Worm (Caenorhabditis elegans): Measurements from ENCODE around the gene C08E8.2.

Gene C08E8.2

DNA sequence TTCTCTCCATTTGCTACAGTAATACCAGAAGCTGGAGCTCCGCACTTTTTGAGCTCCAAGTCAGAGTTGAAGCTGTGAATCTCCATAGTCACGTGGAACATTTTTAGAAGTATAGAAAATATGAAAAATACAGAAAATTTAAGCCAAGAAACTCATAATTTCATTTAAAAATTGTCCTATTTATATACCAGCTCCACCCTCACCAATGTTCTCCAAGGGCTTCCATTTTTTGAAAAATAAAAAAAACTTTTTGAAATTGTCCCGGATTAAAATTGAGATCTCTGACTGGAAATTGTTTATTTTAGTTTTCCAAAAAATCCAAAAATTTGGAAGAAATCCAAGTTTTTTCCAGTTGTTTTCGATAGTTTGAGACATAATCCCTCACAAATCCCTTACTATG, 4.2 kb upstream of the C08E8.2 start, which contains the start of gene C08E8.5:
TSS of gene C08E8.5 (minus strand) at position 101 of the 400 bp plus-strand sequence.
- TF ChIP-seq tra-4 (tag; optimal IDR thresholded peaks at IDR 0.05) (no peak), hmbx-1 (tag; optimal IDR thresholded peaks at IDR 0.05) (no peak), flt-1 (GFP tag; IDR thresholded peaks at IDR 0.05) (no peak), ets-7 (tag; optimal IDR thresholded peaks at IDR 0.05) (no peak), B0310.2 (tag; optimal IDR thresholded peaks at IDR 0.05) (no peak), aly-1 (tag; optimal IDR thresholded peaks at IDR 0.05) (no peak)

DNA sequence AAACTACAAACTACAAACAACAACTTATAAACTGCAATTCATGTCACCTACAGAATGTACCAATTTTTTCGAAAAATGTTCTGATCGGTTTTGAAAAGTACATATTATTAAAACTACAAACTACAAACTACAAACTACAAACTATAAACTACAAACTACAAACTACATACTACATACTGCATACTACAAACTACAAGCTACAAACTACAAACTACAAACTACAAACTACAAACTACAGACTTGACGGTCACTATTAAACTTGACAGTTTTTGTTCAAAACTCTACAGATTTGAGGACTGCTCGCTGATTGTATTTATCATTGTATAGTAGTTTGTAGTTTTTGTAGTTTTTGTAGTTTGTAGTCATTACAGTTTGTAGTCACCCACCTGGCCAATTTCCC, 1.3 kb downstream of the C08E8.2 start:
- TF ChIP-seq B0310.2 (tag; optimal IDR thresholded peaks at IDR 0.05) (no peak), scrt-1 (GFP tag; IDR thresholded peaks at IDR 0.05) (no peak), sea-1 (GFP tag; conservative IDR thresholded peaks at IDR 0.05) (no peak), flt-1 (GFP tag; IDR thresholded peaks at IDR 0.05) (no peak), ceh-13 (GFP tag; optimal IDR thresholded peaks at IDR 0.05) (no peak), hmbx-1 (tag; optimal IDR thresholded peaks at IDR 0.05) (no peak), F13C5.2 (tag; optimal IDR thresholded peaks at IDR 0.05) (no peak), hmg-4 (GFP tag; optimal IDR thresholded peaks at IDR 0.05) (no peak), ets-7 (tag; optimal IDR thresholded peaks at IDR 0.05) (no peak), ceh-36 (tag; optimal IDR thresholded peaks at IDR 0.05) (no peak), ama-1 (optimal IDR thresholded peaks at IDR 0.05) (no peak), hnd-1 (tag; optimal IDR thresholded peaks at IDR 0.05) (no peak), aly-1 (tag; optimal IDR thresholded peaks at IDR 0.05) (no peak), tra-4 (tag; optimal IDR thresholded peaks at IDR 0.05) (no peak), tbx-11 (GFP tag; IDR thresholded peaks at IDR 0.05) (no peak), tbx-37 (GFP tag; conservative IDR thresholded peaks at IDR 0.05) (no peak), pes-1 (GFP tag; IDR thresholded peaks at IDR 0.05) (no peak)

DNA sequence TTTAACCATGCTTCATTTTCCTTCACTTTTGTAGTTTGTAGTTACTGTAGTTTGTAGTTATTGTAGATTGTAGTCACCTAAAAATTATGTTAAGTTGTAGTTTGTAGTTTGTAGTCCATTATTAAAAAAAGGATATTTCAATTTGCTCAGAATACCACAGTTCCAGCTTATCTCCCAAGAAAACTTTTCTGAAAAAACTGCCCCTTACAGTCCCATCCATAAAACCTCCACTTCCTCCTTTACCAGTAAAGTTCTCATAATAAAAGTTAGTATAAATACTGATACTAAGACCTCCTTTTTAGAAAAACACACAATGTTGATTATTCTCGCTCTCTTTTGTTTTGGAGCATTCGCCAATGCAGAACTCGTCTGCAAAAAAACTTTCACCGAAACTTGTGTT, 4.9 kb downstream of the C08E8.2 start, which contains the start of gene C08E8.11:
TSS of gene C08E8.11 (plus strand) at position 301 of the 400 bp plus-strand sequence.
- no peak for TF ChIP-seq ceh-13 (GFP tag; optimal IDR thresholded peaks at IDR 0.05)
- TF ChIP-seq B0310.2 (tag; optimal IDR thresholded peaks at IDR 0.05), result no peak
- TF ChIP-seq hmg-4 (GFP tag; optimal IDR thresholded peaks at IDR 0.05), result no peak
- TF ChIP-seq tbx-11 (GFP tag; IDR thresholded peaks at IDR 0.05), result no peak
- TF ChIP-seq aly-1 (tag; optimal IDR thresholded peaks at IDR 0.05), result no peak
- no peak for TF ChIP-seq flt-1 (GFP tag; IDR thresholded peaks at IDR 0.05)
- TF ChIP-seq pes-1 (GFP tag; IDR thresholded peaks at IDR 0.05), result no peak

DNA sequence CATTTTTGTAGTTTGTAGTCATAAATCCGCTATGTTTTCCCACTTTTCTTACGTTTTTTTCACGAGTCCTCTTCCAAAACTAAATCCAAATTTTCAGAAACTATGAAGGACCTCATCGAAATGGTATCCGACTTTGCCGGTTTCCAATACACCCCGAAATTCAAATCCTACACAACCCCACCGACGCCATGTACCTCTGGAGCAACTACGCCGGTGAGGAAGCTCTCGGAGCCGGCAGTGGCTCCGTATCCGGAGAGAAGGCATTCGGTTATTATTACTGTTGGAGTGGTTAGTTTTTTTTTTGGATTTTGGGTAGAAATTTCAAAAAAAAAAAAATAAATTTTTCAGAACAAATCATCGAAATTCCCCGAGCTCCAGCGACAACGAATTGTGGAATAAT, 5.6 kb downstream of the C08E8.2 start, which contains the start of gene C08E8.3:
TSS of gene C08E8.3 (plus strand) at position 84 of the 400 bp plus-strand sequence.
- TF ChIP-seq scrt-1 (GFP tag; IDR thresholded peaks at IDR 0.05) (no peak), aly-1 (tag; optimal IDR thresholded peaks at IDR 0.05) (no peak), hnd-1 (tag; optimal IDR thresholded peaks at IDR 0.05) (no peak), tbx-37 (GFP tag; conservative IDR thresholded peaks at IDR 0.05) (no peak), pes-1 (GFP tag; IDR thresholded peaks at IDR 0.05) (no peak)

DNA sequence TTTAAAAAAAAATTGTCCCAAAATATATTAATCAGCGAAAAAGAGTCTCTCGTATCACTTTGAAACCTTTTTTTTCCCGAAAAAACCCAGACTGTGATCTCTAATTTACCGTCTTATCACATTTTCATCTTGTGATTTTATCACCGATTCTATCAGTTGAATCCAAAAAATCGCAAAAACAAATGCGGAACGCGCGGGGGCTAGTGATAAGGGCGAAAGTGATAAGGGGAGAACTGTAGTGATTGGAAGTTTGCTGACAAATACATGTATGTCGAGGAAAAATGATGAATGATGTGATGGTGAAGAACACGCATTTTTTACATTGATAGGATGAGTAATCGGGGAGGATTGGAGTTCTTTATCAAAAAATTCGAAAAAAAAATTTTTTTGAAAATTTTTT, 9.6 kb downstream of the C08E8.2 start:
- TF ChIP-seq tbx-37 (GFP tag; conservative IDR thresholded peaks at IDR 0.05) (no peak), flt-1 (GFP tag; IDR thresholded peaks at IDR 0.05) (no peak), F13C5.2 (tag; optimal IDR thresholded peaks at IDR 0.05) (no peak), hnd-1 (tag; optimal IDR thresholded peaks at IDR 0.05) (no peak), ama-1 (optimal IDR thresholded peaks at IDR 0.05) (no peak), aly-1 (tag; optimal IDR thresholded peaks at IDR 0.05) (no peak), B0310.2 (tag; optimal IDR thresholded peaks at IDR 0.05) (no peak), hmbx-1 (tag; optimal IDR thresholded peaks at IDR 0.05) (no peak), sea-1 (GFP tag; conservative IDR thresholded peaks at IDR 0.05) (no peak), pes-1 (GFP tag; IDR thresholded peaks at IDR 0.05) (no peak), ets-7 (tag; optimal IDR thresholded peaks at IDR 0.05) (no peak)

DNA sequence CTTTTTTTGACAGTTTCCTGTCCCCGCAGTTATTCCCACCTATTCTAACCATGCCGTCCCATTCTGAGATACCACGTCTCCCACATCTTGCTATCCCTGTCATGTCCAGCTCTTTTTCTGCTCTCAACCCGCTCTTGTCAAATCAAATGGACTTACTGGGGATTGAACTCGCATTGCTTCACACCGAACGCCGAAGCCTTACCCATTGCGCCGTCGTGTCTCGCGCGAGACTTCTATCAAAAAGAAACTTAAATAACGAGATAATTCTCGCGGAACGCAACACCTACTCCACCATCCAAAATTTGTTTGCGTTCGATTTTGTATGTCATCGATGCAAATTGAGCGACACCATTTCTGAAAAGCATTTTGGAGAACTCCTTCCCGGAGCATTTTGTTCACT, 11.4 kb downstream of the C08E8.2 start:
- TF ChIP-seq tra-4 (tag; optimal IDR thresholded peaks at IDR 0.05), result no peak
- TF ChIP-seq sea-1 (GFP tag; conservative IDR thresholded peaks at IDR 0.05), result no peak
- TF ChIP-seq F13C5.2 (tag; optimal IDR thresholded peaks at IDR 0.05), result no peak
- TF ChIP-seq hmbx-1 (tag; optimal IDR thresholded peaks at IDR 0.05), result no peak
- no peak for TF ChIP-seq tbx-11 (GFP tag; IDR thresholded peaks at IDR 0.05)
- TF ChIP-seq pes-1 (GFP tag; IDR thresholded peaks at IDR 0.05), result no peak
- no peak for TF ChIP-seq ceh-36 (tag; optimal IDR thresholded peaks at IDR 0.05)
- TF ChIP-seq hnd-1 (tag; optimal IDR thresholded peaks at IDR 0.05), result no peak
- no peak for TF ChIP-seq scrt-1 (GFP tag; IDR thresholded peaks at IDR 0.05)
- no peak for TF ChIP-seq ceh-13 (GFP tag; optimal IDR thresholded peaks at IDR 0.05)
- TF ChIP-seq tbx-37 (GFP tag; conservative IDR thresholded peaks at IDR 0.05), result no peak
- no peak for TF ChIP-seq B0310.2 (tag; optimal IDR thresholded peaks at IDR 0.05)
- no peak for TF ChIP-seq aly-1 (tag; optimal IDR thresholded peaks at IDR 0.05)
- TF ChIP-seq ama-1 (optimal IDR thresholded peaks at IDR 0.05), result no peak
- no peak for TF ChIP-seq flt-1 (GFP tag; IDR thresholded peaks at IDR 0.05)
- no peak for TF ChIP-seq hmg-4 (GFP tag; optimal IDR thresholded peaks at IDR 0.05)

DNA sequence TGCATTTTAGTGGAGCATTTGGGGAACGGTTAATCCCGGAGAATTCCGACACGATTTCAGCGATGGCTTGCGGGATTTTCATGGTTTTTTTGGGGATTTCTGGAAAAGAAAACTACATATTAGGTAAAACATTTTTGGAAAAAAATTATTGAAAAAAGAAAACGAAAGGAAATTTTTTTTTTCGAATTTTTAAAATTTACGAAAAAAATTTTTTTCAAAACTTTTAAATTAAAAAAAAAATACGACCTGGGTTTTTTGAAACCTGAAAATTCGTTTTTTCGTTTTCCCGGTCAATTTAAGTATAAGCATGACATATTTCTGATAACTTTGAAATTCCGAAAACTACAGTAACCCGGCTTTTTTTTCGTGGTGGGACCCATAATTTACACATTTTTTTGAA, 15.8 kb downstream of the C08E8.2 start, which contains the start of gene C08E8.10:
TSS of gene C08E8.10 (minus strand) at position 101 of the 400 bp plus-strand sequence.
- TF ChIP-seq tra-4 (tag; optimal IDR thresholded peaks at IDR 0.05), result no peak
- no peak for TF ChIP-seq hnd-1 (tag; optimal IDR thresholded peaks at IDR 0.05)
- TF ChIP-seq pes-1 (GFP tag; IDR thresholded peaks at IDR 0.05), result no peak
- no peak for TF ChIP-seq F13C5.2 (tag; optimal IDR thresholded peaks at IDR 0.05)
- TF ChIP-seq B0310.2 (tag; optimal IDR thresholded peaks at IDR 0.05), result no peak
- no peak for TF ChIP-seq hmbx-1 (tag; optimal IDR thresholded peaks at IDR 0.05)
- TF ChIP-seq scrt-1 (GFP tag; IDR thresholded peaks at IDR 0.05), result no peak
- TF ChIP-seq ceh-36 (tag; optimal IDR thresholded peaks at IDR 0.05), result no peak
- TF ChIP-seq ceh-13 (GFP tag; optimal IDR thresholded peaks at IDR 0.05), result no peak
- TF ChIP-seq ets-7 (tag; optimal IDR thresholded peaks at IDR 0.05), result no peak
- no peak for TF ChIP-seq hmg-4 (GFP tag; optimal IDR thresholded peaks at IDR 0.05)
- TF ChIP-seq tbx-11 (GFP tag; IDR thresholded peaks at IDR 0.05), result no peak
- TF ChIP-seq flt-1 (GFP tag; IDR thresholded peaks at IDR 0.05), result no peak
- no peak for TF ChIP-seq ama-1 (optimal IDR thresholded peaks at IDR 0.05)
- TF ChIP-seq sea-1 (GFP tag; conservative IDR thresholded peaks at IDR 0.05), result no peak
- TF ChIP-seq aly-1 (tag; optimal IDR thresholded peaks at IDR 0.05), result no peak

DNA sequence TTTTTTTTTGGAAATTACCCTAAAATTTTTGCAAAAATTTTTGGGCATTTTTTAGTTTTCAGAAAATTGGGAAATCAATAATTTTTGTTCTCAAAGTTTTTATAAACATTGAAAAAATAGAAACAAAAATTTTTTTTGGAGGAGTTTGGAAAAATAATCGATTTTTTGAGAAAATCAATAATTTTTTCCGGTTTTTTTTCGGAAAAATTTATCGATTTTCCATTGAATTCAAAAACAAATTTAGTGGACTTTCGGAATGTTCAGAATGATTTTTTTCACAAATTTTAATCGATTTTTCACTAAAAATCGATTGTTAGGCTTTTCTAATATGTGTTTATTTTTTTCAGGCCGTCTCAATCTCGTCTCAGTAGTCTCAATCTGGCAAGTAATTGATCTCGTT, 18.0 kb downstream of the C08E8.2 start:
- no peak for TF ChIP-seq sea-1 (GFP tag; conservative IDR thresholded peaks at IDR 0.05)
- no peak for TF ChIP-seq hnd-1 (tag; optimal IDR thresholded peaks at IDR 0.05)
- no peak for TF ChIP-seq ceh-13 (GFP tag; optimal IDR thresholded peaks at IDR 0.05)

All from whole organism, early embryonic.